Worm (Caenorhabditis elegans) whole organism, young adult: ENCODE data around the gene C14B1.8.

ENCODE experiments used
- dpff-1 ChIP-seq: sonication (generic microtip); optimal IDR thresholded peaks from 2 replicates; lab custom pipeline; 2017; ENCODE audit warnings: mild to moderate bottlenecking, missing genetic modification characterization, missing compliant biosample characterization
- fkh-3 ChIP-seq: sonication (generic microtip); optimal IDR thresholded peaks from 2 replicates; lab custom pipeline; 2016; ENCODE audit warnings: mild to moderate bottlenecking, missing genetic modification characterization, missing compliant biosample characterization
- gei-17 ChIP-seq: fragments of 200-800 bp; sonication (Bioruptor generic); optimal IDR thresholded peaks from 2 replicates; lab custom pipeline; 2018; ENCODE audit warnings: mild to moderate bottlenecking, missing genetic modification characterization, missing compliant biosample characterization
- let-526 ChIP-seq: fragments of 200-800 bp; sonication (Bioruptor generic); IDR thresholded peaks from 2 replicates; pipeline ENCODE4 v1.3.6; 2022; ENCODE audit warnings: missing genetic modification reagents, missing genetic modification characterization, missing compliant biosample characterization
- lin-54 ChIP-seq: fragments of 200-800 bp; sonication (Bioruptor generic); optimal IDR thresholded peaks from 2 replicates; lab custom pipeline; 2018; ENCODE audit warnings: mild to moderate bottlenecking, missing genetic modification characterization, missing compliant biosample characterization
- nfya-1 ChIP-seq: sonication (generic microtip); optimal IDR thresholded peaks from 2 replicates; lab custom pipeline; 2017; ENCODE audit warnings: antibody characterized with exemption, missing compliant biosample characterization, missing genetic modification characterization, borderline replicate concordance; ENCODE audit not compliant: insufficient read depth
- nhr-90 ChIP-seq: sonication (generic microtip); optimal IDR thresholded peaks from 2 replicates; lab custom pipeline; 2016; ENCODE audit warnings: missing genotype, mild to moderate bottlenecking, missing genetic modification characterization, missing compliant biosample characterization
- pha-4 ChIP-seq: fragments of 150-350 bp; sonication (generic microtip); optimal IDR thresholded peaks from 2 replicates; lab custom pipeline; 2014; ENCODE audit warnings: missing biosample characterization, missing genetic modification reagents, missing genetic modification characterization
- repo-1 ChIP-seq: sonication (generic microtip); optimal IDR thresholded peaks from 2 replicates; lab custom pipeline; 2017; ENCODE audit warnings: mild to moderate bottlenecking, missing genetic modification characterization, missing compliant biosample characterization
- snpc-4 ChIP-seq, 5 experiments: fragments of 150-350 bp in 1 of 5; sonication (generic microtip) in 4 of 5; optimal IDR thresholded peaks; 2 replicates each; lab custom pipeline; 2014 to 2018; ENCODE audit warnings: missing genetic modification characterization in 5 of 5, missing biosample characterization in 3 of 5, antibody characterized with exemption in 2 of 5, mild to moderate bottlenecking in 2 of 5, missing compliant biosample characterization in 2 of 5, missing genotype in 2 of 5, moderate library complexity in 2 of 5, missing genetic modification reagents in 1 of 5
- unc-62 ChIP-seq: fragments of 150-350 bp; optimal IDR thresholded peaks from 2 replicates; lab custom pipeline; 2014; ENCODE audit warnings: missing biosample characterization, missing genetic modification reagents, missing genetic modification characterization
- ztf-25 ChIP-seq: fragments of 200-800 bp; sonication (Bioruptor generic); IDR thresholded peaks from 2 replicates; pipeline ENCODE4 v1.3.6; 2022; ENCODE audit warnings: missing genetic modification reagents, missing genetic modification characterization, missing compliant biosample characterization
- ztf-26 ChIP-seq: sonication (generic microtip); optimal IDR thresholded peaks from 2 replicates; lab custom pipeline; 2017; ENCODE audit warnings: missing genetic modification characterization, missing compliant biosample characterization

ce11 chrIII:3704967-3705366 lies 14.5 kb downstream of the C14B1.8 start, which contains the start of gene wdr-5.1:
- TF ChIP-seq pha-4, result no peak
- TF ChIP-seq snpc-4 (GFP tag; optimal IDR thresholded peaks at IDR 0.05; lab: Kevin White, UChicago), result no peak
- no peak for TF ChIP-seq snpc-4 (tag; optimal IDR thresholded peaks at IDR 0.05; lab: Kevin White, UChicago)
- TF ChIP-seq lin-54 (GFP tag; lab: Kevin White, UChicago), result no peak
- no peak for TF ChIP-seq nfya-1
- no peak for TF ChIP-seq nhr-90
- no peak for TF ChIP-seq let-526
- no peak for TF ChIP-seq dpff-1 (tag; lab: Kevin White, UChicago)
- TF ChIP-seq repo-1 (tag; lab: Kevin White, UChicago), result no peak
- no peak for TF ChIP-seq ztf-25
- no peak for TF ChIP-seq gei-17 (GFP tag; lab: Kevin White, UChicago)
- no peak for TF ChIP-seq unc-62
- no peak for TF ChIP-seq ztf-26
- no peak for TF ChIP-seq fkh-3
